Fruit fly (Drosophila melanogaster) whole organism, embryonic: Measurements from ENCODE around the gene Awh.
A peak's percentile ranks its signal among the peaks of the same experiment; 100 is the strongest.

ENCODE experiments used
- ATbp ChIP-seq: fragments of 200-800 bp; sonication (Bioruptor generic); optimal IDR thresholded peaks from 2 replicates; lab custom pipeline; 2017; ENCODE audit warnings: missing biosample characterization, mild to moderate bottlenecking, missing genetic modification characterization, missing genetic modification reagents
- Asciz ChIP-seq: fragments of 200-800 bp; sonication (Bioruptor generic); optimal IDR thresholded peaks from 2 replicates; lab custom pipeline; 2017; ENCODE audit warnings: missing biosample characterization, mild to moderate bottlenecking, missing genetic modification characterization, missing genetic modification reagents
- B-H2 ChIP-seq: fragments of 200-800 bp; sonication (Bioruptor generic); optimal IDR thresholded peaks from 2 replicates; lab custom pipeline; 2018; ENCODE audit warnings: missing biosample characterization, mild to moderate bottlenecking, missing genetic modification characterization
- BEAF-32 ChIP-seq: fragments of 200-800 bp; sonication (Bioruptor generic); optimal IDR thresholded peaks from 3 replicates; lab custom pipeline; 2017; ENCODE audit warnings: missing biosample characterization, missing genetic modification characterization, mild to moderate bottlenecking, moderate library complexity, missing genetic modification reagents
- Bgb ChIP-seq: fragments of 200-800 bp; sonication (Bioruptor generic); IDR thresholded peaks from 2 replicates; pipeline ENCODE4 v1.3.6; 2022; ENCODE audit warnings: missing biosample characterization, missing genetic modification characterization; ENCODE audit not compliant: partially characterized antibody
- CG10147 ChIP-seq: fragments of 200-800 bp; sonication (Bioruptor generic); optimal IDR thresholded peaks from 2 replicates; lab custom pipeline; 2019; ENCODE audit warnings: missing biosample characterization, mild to moderate bottlenecking, missing genetic modification characterization, moderate library complexity
- CG10431 ChIP-seq: fragments of 200-800 bp; sonication (Bioruptor generic); optimal IDR thresholded peaks from 3 replicates; lab custom pipeline; 2018; ENCODE audit warnings: missing biosample characterization, mild to moderate bottlenecking, missing genetic modification characterization
- CG11093 ChIP-seq: fragments of 200-800 bp; sonication (Bioruptor generic); IDR thresholded peaks from 3 replicates; pipeline ENCODE4 v1.3.6; 2022; ENCODE audit warnings: missing biosample characterization, missing genetic modification characterization
- CG11504 ChIP-seq: fragments of 200-800 bp; sonication (Bioruptor generic); optimal IDR thresholded peaks from 3 replicates; lab custom pipeline; 2019; ENCODE audit warnings: missing biosample characterization, mild to moderate bottlenecking, missing genetic modification characterization, moderate library complexity
- CG1233 ChIP-seq: fragments of 200-800 bp; sonication (Bioruptor generic); optimal IDR thresholded peaks from 4 replicates; lab custom pipeline; 2018; ENCODE audit warnings: missing biosample characterization, mild to moderate bottlenecking, missing genetic modification characterization
- CG12659 ChIP-seq: fragments of 200-800 bp; sonication (Bioruptor generic); optimal IDR thresholded peaks from 3 replicates; lab custom pipeline; 2017; ENCODE audit warnings: mild to moderate bottlenecking, missing biosample characterization, missing genetic modification reagents, missing genetic modification characterization
- CG12769 ChIP-seq: fragments of 200-800 bp; sonication (Bioruptor generic); optimal IDR thresholded peaks from 2 replicates; lab custom pipeline; 2019; ENCODE audit warnings: missing biosample characterization, mild to moderate bottlenecking, missing genetic modification characterization, moderate library complexity
- CG15479 ChIP-seq: fragments of 200-800 bp; sonication (Bioruptor generic); optimal IDR thresholded peaks from 3 replicates; lab custom pipeline; 2019; ENCODE audit warnings: missing biosample characterization, mild to moderate bottlenecking, missing genetic modification characterization, moderate library complexity
- CG1602 ChIP-seq: fragments of 200-800 bp; sonication (Bioruptor generic); optimal IDR thresholded peaks from 3 replicates; lab custom pipeline; 2016; ENCODE audit warnings: missing biosample characterization, missing genetic modification characterization
- CG17612 ChIP-seq: fragments of 200-800 bp; sonication (Bioruptor generic); IDR thresholded peaks from 2 replicates; pipeline ENCODE4 v1.3.6; 2022; ENCODE audit warnings: missing biosample characterization, missing genetic modification characterization
- CG1832 ChIP-seq: fragments of 200-800 bp; sonication (Bioruptor generic); optimal IDR thresholded peaks from 2 replicates; lab custom pipeline; 2017; ENCODE audit warnings: missing biosample characterization, mild to moderate bottlenecking, missing genetic modification characterization, inconsistent platforms
- CG18476 ChIP-seq: fragments of 200-800 bp; sonication (Bioruptor generic); optimal IDR thresholded peaks from 2 replicates; lab custom pipeline; 2016; ENCODE audit warnings: missing biosample characterization, mild to moderate bottlenecking, missing genetic modification characterization
- CG2129 ChIP-seq: fragments of 200-800 bp; sonication (Bioruptor generic); IDR thresholded peaks from 2 replicates; pipeline ENCODE4 v1.3.6; 2022; ENCODE audit warnings: missing biosample characterization, missing genetic modification characterization; ENCODE audit not compliant: partially characterized antibody
- CG32532 ChIP-seq: fragments of 200-800 bp; sonication (Bioruptor generic); IDR thresholded peaks from 2 replicates; pipeline ENCODE4 v1.3.6; 2022; ENCODE audit warnings: missing biosample characterization, missing genetic modification characterization
- CG3847 ChIP-seq: fragments of 200-800 bp; sonication (Bioruptor generic); IDR thresholded peaks from 2 replicates; pipeline ENCODE4 v1.3.6; 2022; ENCODE audit warnings: missing biosample characterization, missing genetic modification characterization
- CG3995 ChIP-seq: fragments of 200-800 bp; sonication (Bioruptor generic); optimal IDR thresholded peaks from 3 replicates; lab custom pipeline; 2016; ENCODE audit warnings: missing biosample characterization, missing genetic modification characterization
- CG42726 ChIP-seq: fragments of 200-800 bp; sonication (Bioruptor generic); IDR thresholded peaks from 2 replicates; pipeline ENCODE4 v1.3.6; 2022; ENCODE audit warnings: missing biosample characterization, missing genetic modification characterization; ENCODE audit not compliant: partially characterized antibody
- CTCF ChIP-seq: fragments of 200-800 bp; sonication (Bioruptor generic); optimal IDR thresholded peaks from 2 replicates; lab custom pipeline; 2017; ENCODE audit warnings: missing biosample characterization, mild to moderate bottlenecking, missing genetic modification characterization, moderate library complexity
- Dp ChIP-seq: fragments of 200-800 bp; sonication (Bioruptor generic); optimal IDR thresholded peaks from 2 replicates; lab custom pipeline; 2018; ENCODE audit warnings: missing biosample characterization, mild to moderate bottlenecking, missing genetic modification characterization, moderate library complexity
- E2f2 ChIP-seq: fragments of 200-800 bp; sonication (Bioruptor generic); IDR thresholded peaks from 2 replicates; pipeline ENCODE4 v1.3.6; 2022; ENCODE audit warnings: missing biosample characterization, missing genetic modification characterization
- ERR ChIP-seq: fragments of 200-800 bp; sonication (Bioruptor generic); optimal IDR thresholded peaks from 2 replicates; lab custom pipeline; 2016; ENCODE audit warnings: missing biosample characterization, missing genetic modification characterization
- Fer3 ChIP-seq: fragments of 200-800 bp; sonication (Bioruptor generic); optimal IDR thresholded peaks from 2 replicates; lab custom pipeline; 2018; ENCODE audit warnings: missing biosample characterization, mild to moderate bottlenecking, missing genetic modification characterization, moderate library complexity
- Hey ChIP-seq: fragments of 200-800 bp; sonication (Bioruptor generic); optimal IDR thresholded peaks from 3 replicates; lab custom pipeline; 2018; ENCODE audit warnings: missing biosample characterization, mild to moderate bottlenecking, missing genetic modification characterization
- HmgD ChIP-seq: fragments of 200-800 bp; sonication (Bioruptor generic); optimal IDR thresholded peaks from 3 replicates; lab custom pipeline; 2016; ENCODE audit warnings: missing biosample characterization, missing genetic modification characterization
- Jarid2 ChIP-seq: fragments of 200-800 bp; sonication (Bioruptor generic); optimal IDR thresholded peaks from 3 replicates; lab custom pipeline; 2017; ENCODE audit warnings: mild to moderate bottlenecking, missing biosample characterization, missing genetic modification reagents, missing genetic modification characterization
- Lhr ChIP-seq: fragments of 200-800 bp; sonication (Bioruptor generic); optimal IDR thresholded peaks from 3 replicates; lab custom pipeline; 2017; ENCODE audit warnings: mild to moderate bottlenecking, missing biosample characterization, missing genetic modification reagents, missing genetic modification characterization
- Myb ChIP-seq: fragments of 200-800 bp; sonication (Bioruptor generic); optimal IDR thresholded peaks from 2 replicates; lab custom pipeline; 2016; ENCODE audit warnings: missing biosample characterization, missing genetic modification characterization
- Nf-YC ChIP-seq: fragments of 200-800 bp; optimal IDR thresholded peaks from 3 replicates; lab custom pipeline; 2019; ENCODE audit warnings: missing biosample characterization, mild to moderate bottlenecking, missing genetic modification characterization, moderate library complexity
- Sry-δ ChIP-seq: fragments of 200-800 bp; sonication (Bioruptor generic); optimal IDR thresholded peaks from 2 replicates; lab custom pipeline; 2016; ENCODE audit warnings: missing biosample characterization, missing genetic modification characterization
- Stat92E ChIP-seq, 3 experiments: fragments of >200 bp in 2 of 3; fragments of 200-800 bp in 1 of 3; sonication (Bioruptor generic) in 1 of 3; optimal IDR thresholded peaks; 2 replicates each; lab custom pipeline; 2017 to 2019; ENCODE audit warnings: missing biosample characterization in 3 of 3, missing genetic modification characterization in 3 of 3, mild to moderate bottlenecking in 1 of 3, moderate library complexity in 1 of 3
- chm ChIP-seq: fragments of 200-800 bp; sonication (Bioruptor generic); IDR thresholded peaks from 2 replicates; pipeline ENCODE4 v1.3.6; 2022; ENCODE audit warnings: missing biosample characterization, missing genetic modification characterization
- danr ChIP-seq: fragments of 200-800 bp; sonication (Bioruptor generic); IDR thresholded peaks from 2 replicates; pipeline ENCODE4 v1.3.6; 2022; ENCODE audit warnings: missing biosample characterization, missing genetic modification characterization
- dm ChIP-seq: fragments of 200-800 bp; sonication (Bioruptor generic); optimal IDR thresholded peaks from 3 replicates; lab custom pipeline; 2016; ENCODE audit warnings: missing biosample characterization, missing genetic modification characterization
- gfzf ChIP-seq: fragments of 200-800 bp; sonication (Bioruptor generic); optimal IDR thresholded peaks from 2 replicates; lab custom pipeline; 2016; ENCODE audit warnings: missing biosample characterization, mild to moderate bottlenecking, missing genetic modification characterization, moderate library complexity
- hb ChIP-seq: fragments of 200-800 bp; sonication (Bioruptor generic); IDR thresholded peaks from 3 replicates; pipeline ENCODE4 v1.3.6; 2022; ENCODE audit warnings: missing biosample characterization, missing genetic modification characterization; ENCODE audit not compliant: partially characterized antibody
- hbn ChIP-seq: fragments of 200-800 bp; sonication (Bioruptor generic); IDR thresholded peaks from 2 replicates; pipeline ENCODE4 v1.3.6; 2022; ENCODE audit warnings: missing biosample characterization, missing genetic modification characterization; ENCODE audit not compliant: partially characterized antibody
- insv ChIP-seq, 2 experiments: fragments of 200-800 bp; sonication (Bioruptor generic); optimal IDR thresholded peaks; 3 replicates each; lab custom pipeline; 2016 to 2018; ENCODE audit warnings: missing biosample characterization in 2 of 2, missing genetic modification characterization in 2 of 2
- phol ChIP-seq: fragments of 200-800 bp; sonication (Bioruptor generic); optimal IDR thresholded peaks from 3 replicates; lab custom pipeline; 2018; ENCODE audit warnings: missing biosample characterization, mild to moderate bottlenecking, missing genetic modification characterization, moderate library complexity
- sd ChIP-seq: fragments of 200-800 bp; sonication (Bioruptor generic); optimal IDR thresholded peaks from 3 replicates; lab custom pipeline; 2018; ENCODE audit warnings: missing biosample characterization, mild to moderate bottlenecking, missing genetic modification characterization, moderate library complexity
- sug ChIP-seq: fragments of 200-800 bp; optimal IDR thresholded peaks from 2 replicates; lab custom pipeline; 2019; ENCODE audit warnings: missing biosample characterization, mild to moderate bottlenecking, missing genetic modification characterization, moderate library complexity
- vfl ChIP-seq: fragments of 200-800 bp; sonication (Bioruptor generic); optimal IDR thresholded peaks from 2 replicates; lab custom pipeline; 2016; ENCODE audit warnings: missing biosample characterization, missing genetic modification characterization
- wek ChIP-seq: fragments of 200-800 bp; sonication (Bioruptor generic); optimal IDR thresholded peaks from 3 replicates; lab custom pipeline; 2018; ENCODE audit warnings: missing biosample characterization, mild to moderate bottlenecking, missing genetic modification characterization, moderate library complexity
- zen ChIP-seq: fragments of 200-800 bp; sonication (Bioruptor generic); optimal IDR thresholded peaks from 3 replicates; lab custom pipeline; 2018; ENCODE audit warnings: missing biosample characterization, mild to moderate bottlenecking, missing genetic modification characterization, moderate library complexity

The Awh gene

DNA sequence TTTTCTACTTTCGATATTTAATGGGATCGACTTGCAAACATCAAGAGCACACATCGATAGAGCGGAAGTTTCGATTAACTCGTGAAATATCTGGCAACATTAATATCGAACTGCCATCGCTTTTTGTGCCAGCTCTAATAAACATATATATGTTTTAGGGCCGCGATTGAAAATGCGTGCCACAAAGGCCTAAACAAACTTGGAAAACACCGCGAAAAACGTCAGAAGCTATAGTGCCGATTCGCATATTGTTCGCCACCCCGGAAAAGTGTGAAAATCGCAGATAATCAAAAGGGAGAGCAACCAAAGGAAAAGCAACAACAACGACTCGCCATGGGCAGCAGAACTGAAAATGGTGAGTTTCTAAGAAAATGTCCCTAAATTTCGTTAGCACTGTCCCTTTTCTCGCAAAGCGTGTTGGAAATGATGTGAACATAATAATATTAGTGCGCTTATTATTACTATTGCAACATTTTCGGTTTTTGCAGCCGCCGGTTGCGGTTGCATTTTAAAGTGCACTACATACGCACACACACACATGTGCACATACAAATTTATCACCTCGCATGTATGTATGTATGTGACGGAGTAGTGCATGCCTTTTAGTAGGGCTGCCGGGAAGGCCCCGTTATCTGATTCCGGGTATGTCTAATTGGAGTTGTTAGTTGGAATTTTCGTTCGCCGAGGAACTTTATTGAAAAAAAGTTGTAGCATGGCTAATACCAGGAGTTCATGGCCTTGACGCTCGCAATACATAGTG lies 27.3 kb upstream of the Awh start, which contains the start of gene enc (continued):
- TF ChIP-seq CG11504 (tag; lab: Kevin White, UChicago) (peak; percentile 70), Bgb (GFP tag; lab: Robert Waterston, UW) (peak; percentile 98), BEAF-32 (peak; percentile 94), E2f2 (GFP tag; lab: Robert Waterston, UW) (peak; percentile 60), wek (GFP tag; lab: Kevin White, UChicago) (no peak), chm (peak; percentile 33; the same call in 1 of the 2 replicates), CG1233 (peak; percentile 35), CG15479 (GFP tag; lab: Kevin White, UChicago) (peak; percentile 28), Sry-δ (GFP tag; lab: Kevin White, UChicago) (peak; percentile 95), Myb (GFP tag; lab: Kevin White, UChicago) (peak; percentile 60), vfl (GFP tag; lab: Kevin White, UChicago) (peak; percentile 32), CG32532 (GFP tag; lab: Robert Waterston, UW) (peak; percentile 30; the same call in 1 of the 2 replicates), CTCF (GFP tag; lab: Kevin White, UChicago) (peak; percentile 42), Lhr (peak; percentile 20), CG42726 (GFP tag; lab: Robert Waterston, UW) (peak; percentile 98), dm (GFP tag; lab: Kevin White, UChicago) (peak; percentile 9), CG10431 (peak; percentile 60), insv (GFP tag; optimal IDR thresholded peaks at IDR 0.05; lab: Kevin White, UChicago) (peak; percentile 80 to 95), CG12659 (peak; percentile 81), Jarid2 (peak; percentile 11), sug (peak; percentile 36), HmgD (GFP tag; lab: Kevin White, UChicago) (no peak), Fer3 (tag; lab: Kevin White, UChicago) (peak; percentile 6), gfzf (peak; percentile 17), CG3847 (GFP tag; lab: Robert Waterston, UW) (peak; percentile 39; the same call in 1 of the 2 replicates), B-H2 (GFP tag; lab: Kevin White, UChicago) (peak; percentile 23), hb (GFP tag; lab: Robert Waterston, UW) (peak; percentile 95), CG10147 (GFP tag; lab: Kevin White, UChicago) (peak; percentile 23), CG12769 (tag; lab: Kevin White, UChicago) (no peak), CG2129 (peak; percentile 71), CG18476 (GFP tag; lab: Kevin White, UChicago) (no peak), Dp (peak; percentile 54)

DNA sequence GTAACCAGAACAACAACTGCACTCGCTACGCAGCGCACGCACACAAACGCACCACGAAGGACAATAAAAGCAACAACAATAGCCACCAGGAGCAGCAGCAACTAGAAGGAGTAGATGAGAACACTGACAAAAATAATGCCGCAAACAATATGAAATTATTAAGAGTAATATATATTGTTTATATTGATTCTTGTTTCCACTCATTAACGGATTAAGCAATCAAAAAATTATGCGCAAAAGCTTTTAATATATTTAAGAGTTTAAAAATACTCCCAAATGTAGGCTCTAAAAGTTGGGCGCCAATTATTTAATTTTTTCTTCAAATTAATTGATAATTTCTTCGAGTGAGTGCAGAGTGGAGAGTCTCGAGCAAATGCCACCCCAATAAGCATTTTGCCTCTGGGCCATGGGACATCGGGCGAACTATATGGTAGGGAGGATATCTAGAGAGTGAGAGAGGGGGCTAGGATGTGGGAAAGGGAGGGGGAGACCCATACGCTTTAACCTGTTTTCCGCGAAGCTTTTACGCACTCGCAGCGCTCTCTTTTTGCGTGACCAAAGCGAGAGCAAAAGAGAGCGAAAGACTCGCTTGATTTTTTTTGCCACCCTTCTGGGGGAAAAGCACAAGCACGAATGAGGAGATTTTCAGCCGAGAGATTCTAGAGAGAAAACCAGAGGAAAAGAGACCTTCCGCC lies 21.1 kb upstream of the Awh start, which contains the start of gene Rdh:
Rdh (plus strand) TSS at position 660 of the 695 bp plus-strand sequence.
- no peak for TF ChIP-seq Hey (tag; lab: Kevin White, UChicago)
- TF ChIP-seq CG3995 (GFP tag; lab: Kevin White, UChicago) = peak; percentile 17
- TF ChIP-seq ATbp (GFP tag; lab: Kevin White, UChicago) = peak; percentile 82
- peak; percentile 54; the same call in 1 of the 2 replicates for TF ChIP-seq danr
- TF ChIP-seq zen = peak; percentile 61
- TF ChIP-seq CG1602 (GFP tag; lab: Kevin White, UChicago) = peak; percentile 66
- TF ChIP-seq Stat92E (GFP tag; optimal IDR thresholded peaks at IDR 0.05; lab: Kevin White, UChicago) = no peak
- peak; percentile 60; the same call in 1 of the 3 replicates for TF ChIP-seq CG11093 (GFP tag; lab: Robert Waterston, UW)
- peak; percentile 65 for TF ChIP-seq Asciz
- no peak for TF ChIP-seq CG1832
- no peak for TF ChIP-seq ERR (GFP tag; lab: Kevin White, UChicago)
- TF ChIP-seq CG17612 (GFP tag; lab: Robert Waterston, UW) = no peak
- peak; percentile 74 for TF ChIP-seq Nf-YC (tag; lab: Kevin White, UChicago)
- peak; percentile 81 for TF ChIP-seq phol (tag; lab: Kevin White, UChicago)
- TF ChIP-seq sd (tag; lab: Kevin White, UChicago) = peak; percentile 39
- no peak for TF ChIP-seq hbn (GFP tag; lab: Robert Waterston, UW)
